Worm (Caenorhabditis elegans) whole organism, late embryonic: ENCODE results near the gene fust-1.

Source experiments
- F13H6.1 ChIP-seq: sonication (generic microtip); optimal IDR thresholded peaks from 2 replicates; lab custom pipeline; 2016; ENCODE audit warnings: missing genetic modification characterization, missing compliant biosample characterization
- T23F11.4 ChIP-seq: fragments of 200-800 bp; sonication (Bioruptor generic); optimal IDR thresholded peaks from 2 replicates; lab custom pipeline; 2018; ENCODE audit warnings: mild to moderate bottlenecking, missing genetic modification characterization, missing compliant biosample characterization
- ahr-1 ChIP-seq: sonication (generic microtip); optimal IDR thresholded peaks from 2 replicates; lab custom pipeline; 2016; ENCODE audit warnings: missing genetic modification characterization, missing compliant biosample characterization
- ama-1 ChIP-seq: fragments of 150-350 bp; optimal IDR thresholded peaks from 2 replicates; lab custom pipeline; 2014
- ceh-19 ChIP-seq: fragments of 200-800 bp; sonication (Bioruptor generic); optimal IDR thresholded peaks from 2 replicates; lab custom pipeline; 2018; ENCODE audit warnings: mild to moderate bottlenecking, missing genetic modification characterization, missing compliant biosample characterization
- ceh-2 ChIP-seq: sonication (generic microtip); optimal IDR thresholded peaks from 2 replicates; lab custom pipeline; 2016; ENCODE audit warnings: missing genotype, missing genetic modification characterization, missing compliant biosample characterization
- ceh-22 ChIP-seq: sonication (generic microtip); optimal IDR thresholded peaks from 2 replicates; lab custom pipeline; 2017; ENCODE audit warnings: missing biosample characterization, missing genetic modification characterization
- ceh-30 ChIP-seq: fragments of 150-350 bp; optimal IDR thresholded peaks from 2 replicates; lab custom pipeline; 2014; ENCODE audit warnings: missing biosample characterization, missing genetic modification characterization
- ceh-31 ChIP-seq: sonication (generic microtip); optimal IDR thresholded peaks from 2 replicates; lab custom pipeline; 2016; ENCODE audit warnings: missing genetic modification characterization, missing compliant biosample characterization
- ceh-34 ChIP-seq: sonication (generic microtip); optimal IDR thresholded peaks from 2 replicates; lab custom pipeline; 2016; ENCODE audit warnings: mild to moderate bottlenecking, missing genetic modification characterization, missing compliant biosample characterization
- ceh-45 ChIP-seq: fragments of 200-800 bp; sonication (Bioruptor generic); IDR thresholded peaks from 2 replicates; pipeline ENCODE4 v1.3.6; 2022; ENCODE audit warnings: missing genetic modification reagents, missing genetic modification characterization, missing compliant biosample characterization
- ceh-6 ChIP-seq: fragments of 200-800 bp; sonication (Bioruptor generic); optimal IDR thresholded peaks from 2 replicates; lab custom pipeline; 2018; ENCODE audit warnings: mild to moderate bottlenecking, missing genetic modification characterization, missing compliant biosample characterization
- ceh-9 ChIP-seq: sonication (generic microtip); optimal IDR thresholded peaks from 2 replicates; lab custom pipeline; 2016; ENCODE audit warnings: mild to moderate bottlenecking, missing genetic modification characterization, inconsistent platforms, missing compliant biosample characterization
- dmd-4 ChIP-seq: sonication (generic microtip); optimal IDR thresholded peaks from 2 replicates; lab custom pipeline; 2016; ENCODE audit warnings: borderline replicate concordance, missing genetic modification characterization, missing compliant biosample characterization
- elt-2 ChIP-seq: sonication (generic microtip); optimal IDR thresholded peaks from 2 replicates; lab custom pipeline; 2016; ENCODE audit warnings: missing genetic modification reagents, missing genetic modification characterization, missing compliant biosample characterization
- ets-4 ChIP-seq: sonication (generic microtip); optimal IDR thresholded peaks from 2 replicates; lab custom pipeline; 2016; ENCODE audit warnings: missing genetic modification characterization, missing compliant biosample characterization
- fax-1 ChIP-seq: sonication (generic microtip); optimal IDR thresholded peaks from 2 replicates; lab custom pipeline; 2016; ENCODE audit warnings: missing genotype, missing genetic modification characterization, missing compliant biosample characterization
- gmeb-2 ChIP-seq: sonication (generic microtip); optimal IDR thresholded peaks from 2 replicates; lab custom pipeline; 2016; ENCODE audit warnings: missing genetic modification characterization, inconsistent platforms, missing compliant biosample characterization
- hlh-13 ChIP-seq: fragments of 200-800 bp; sonication (Bioruptor generic); optimal IDR thresholded peaks from 2 replicates; lab custom pipeline; 2018; ENCODE audit warnings: mild to moderate bottlenecking, missing genetic modification characterization, missing compliant biosample characterization
- hlh-15 ChIP-seq: sonication (generic microtip); optimal IDR thresholded peaks from 2 replicates; lab custom pipeline; 2016; ENCODE audit warnings: missing genetic modification characterization, missing compliant biosample characterization
- hlh-30 ChIP-seq: sonication (generic microtip); optimal IDR thresholded peaks from 2 replicates; lab custom pipeline; 2017; ENCODE audit warnings: antibody characterized with exemption, missing genetic modification characterization, missing compliant biosample characterization; ENCODE audit not compliant: insufficient read depth
- hlh-6 ChIP-seq: sonication (generic microtip); optimal IDR thresholded peaks from 2 replicates; lab custom pipeline; 2016; ENCODE audit warnings: missing genotype, missing genetic modification characterization, missing compliant biosample characterization
- hlh-8 ChIP-seq: sonication (generic microtip); optimal IDR thresholded peaks from 2 replicates; lab custom pipeline; 2016; ENCODE audit warnings: missing genotype, missing genetic modification characterization, missing compliant biosample characterization
- lin-11 ChIP-seq: fragments of 200-800 bp; sonication (Bioruptor generic); optimal IDR thresholded peaks from 2 replicates; lab custom pipeline; 2018; ENCODE audit warnings: mild to moderate bottlenecking, missing genetic modification characterization, missing compliant biosample characterization
- mec-3 ChIP-seq: sonication (generic microtip); optimal IDR thresholded peaks from 2 replicates; lab custom pipeline; 2016; ENCODE audit warnings: borderline replicate concordance, missing genetic modification characterization, missing compliant biosample characterization
- nhr-11 ChIP-seq: fragments of 150-350 bp; optimal IDR thresholded peaks from 2 replicates; lab custom pipeline; 2014; ENCODE audit warnings: missing biosample characterization, missing genetic modification characterization
- nhr-232 ChIP-seq: sonication (generic microtip); optimal IDR thresholded peaks from 2 replicates; lab custom pipeline; 2016; ENCODE audit warnings: missing genetic modification characterization, missing compliant biosample characterization
- odd-2 ChIP-seq: sonication (generic microtip); optimal IDR thresholded peaks from 2 replicates; lab custom pipeline; 2017; ENCODE audit warnings: antibody characterized with exemption, mild to moderate bottlenecking, missing genetic modification characterization, missing compliant biosample characterization
- pag-3 ChIP-seq: sonication (generic microtip); optimal IDR thresholded peaks from 2 replicates; lab custom pipeline; 2016; ENCODE audit warnings: missing compliant biosample characterization, missing genetic modification characterization, borderline replicate concordance
- pat-9 ChIP-seq: fragments of 200-800 bp; sonication (Bioruptor generic); optimal IDR thresholded peaks from 2 replicates; lab custom pipeline; 2018; ENCODE audit warnings: mild to moderate bottlenecking, missing genetic modification characterization, moderate library complexity, missing compliant biosample characterization
- pha-2 ChIP-seq: sonication (generic microtip); optimal IDR thresholded peaks from 2 replicates; lab custom pipeline; 2017; ENCODE audit warnings: mild to moderate bottlenecking, missing genetic modification characterization, missing compliant biosample characterization
- pha-4 ChIP-seq: fragments of 150-350 bp; optimal IDR thresholded peaks from 2 replicates; lab custom pipeline; 2018; ENCODE audit warnings: missing biosample characterization, missing genetic modification reagents, missing genetic modification characterization
- pqm-1 ChIP-seq: sonication (generic microtip); optimal IDR thresholded peaks from 2 replicates; lab custom pipeline; 2016; ENCODE audit warnings: missing genetic modification characterization, missing compliant biosample characterization
- ref-2 ChIP-seq: sonication (generic microtip); optimal IDR thresholded peaks from 2 replicates; lab custom pipeline; 2016; ENCODE audit warnings: missing genetic modification characterization, missing compliant biosample characterization
- sdc-2 ChIP-seq: sonication (generic microtip); optimal IDR thresholded peaks from 2 replicates; lab custom pipeline; 2016; ENCODE audit warnings: missing genotype, missing genetic modification characterization, missing compliant biosample characterization
- tbx-2 ChIP-seq: sonication (generic microtip); optimal IDR thresholded peaks from 2 replicates; lab custom pipeline; 2016; ENCODE audit warnings: missing genetic modification characterization, missing compliant biosample characterization
- tbx-7 ChIP-seq: sonication (generic microtip); optimal IDR thresholded peaks from 2 replicates; lab custom pipeline; 2016; ENCODE audit warnings: missing genotype, missing genetic modification characterization, missing compliant biosample characterization
- ttx-3 ChIP-seq: sonication (generic microtip); optimal IDR thresholded peaks from 2 replicates; lab custom pipeline; 2016; ENCODE audit warnings: missing genetic modification reagents, missing genetic modification characterization, missing compliant biosample characterization
- unc-3 ChIP-seq, 2 experiments: fragments of 200-800 bp in 1 of 2; sonication (Bioruptor generic) in 1 of 2; sonication (generic microtip) in 1 of 2; conservative IDR thresholded peaks in 1 of 2; optimal IDR thresholded peaks in 1 of 2; 2 replicates each; pipeline versions ENCODE4 v1.3.6 to Lab custom; 2016 to 2022; ENCODE audit warnings: missing compliant biosample characterization in 2 of 2, missing genetic modification characterization in 2 of 2, missing genetic modification reagents in 1 of 2
- zip-5 ChIP-seq: sonication (generic microtip); optimal IDR thresholded peaks from 2 replicates; lab custom pipeline; 2016; ENCODE audit warnings: missing genetic modification characterization, missing compliant biosample characterization
- ztf-16 ChIP-seq: sonication (generic microtip); optimal IDR thresholded peaks from 2 replicates; lab custom pipeline; 2017; ENCODE audit warnings: missing genetic modification characterization, missing compliant biosample characterization

The fust-1 gene

DNA sequence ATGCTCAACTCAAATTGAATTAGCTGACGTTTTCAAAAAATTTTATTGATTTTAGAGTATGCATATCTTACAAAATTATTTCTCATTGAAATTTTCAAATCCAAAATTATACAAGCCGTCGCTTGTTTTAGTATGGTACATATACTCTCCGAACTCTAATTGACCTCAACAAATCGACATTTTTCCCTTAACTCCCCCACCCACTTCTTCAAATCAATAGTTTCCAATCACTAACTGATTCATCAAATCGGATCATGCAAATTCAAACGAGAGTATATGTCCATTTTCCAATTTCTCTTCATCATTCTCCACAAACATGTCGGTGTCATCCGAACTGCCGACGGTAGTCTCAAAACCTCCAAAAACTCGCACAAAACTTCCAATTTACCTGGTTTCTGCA, 36.7 kb downstream of the fust-1 start, which contains the start of gene E04F6.4:
Gene E04F6.4, plus strand, starts transcription at position 301 of the 400 bp plus-strand sequence.
- TF ChIP-seq ttx-3, result no peak
- no peak for TF ChIP-seq ceh-34 (tag; lab: Kevin White, UChicago)
- TF ChIP-seq hlh-13, result no peak
- no peak for TF ChIP-seq ceh-19 (GFP tag; lab: Kevin White, UChicago)
- no peak for TF ChIP-seq hlh-15
- TF ChIP-seq ceh-2 (tag; lab: Kevin White, UChicago), result no peak
- no peak for TF ChIP-seq lin-11 (tag; lab: Kevin White, UChicago)
- TF ChIP-seq nhr-11, result no peak
- no peak for TF ChIP-seq ceh-31 (tag; lab: Kevin White, UChicago)

DNA sequence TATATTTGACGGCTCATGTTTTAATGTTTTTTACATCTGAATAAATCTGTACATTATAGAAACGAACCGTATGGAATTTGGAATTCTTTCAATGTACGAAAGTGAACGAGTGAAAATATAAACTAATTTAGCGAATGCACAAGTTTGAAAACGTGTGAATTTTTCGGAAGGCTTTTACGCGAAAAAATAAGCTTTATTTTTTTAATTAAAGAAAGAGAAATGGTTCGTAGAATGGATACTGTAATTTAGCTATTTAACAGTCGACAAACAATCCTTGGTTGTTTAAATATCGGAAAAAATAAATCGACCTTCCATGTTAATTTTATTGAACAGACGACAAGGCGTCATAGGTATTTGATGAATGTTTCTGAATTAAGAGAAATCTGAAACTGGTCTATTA, 43.2 kb downstream of the fust-1 start, which contains the start of gene acdh-12:
Gene acdh-12, minus strand, starts transcription at position 101 of the 400 bp plus-strand sequence.
- TF ChIP-seq ref-2 (tag; lab: Kevin White, UChicago), result no peak
- no peak for TF ChIP-seq mec-3 (tag; lab: Kevin White, UChicago)
- no peak for TF ChIP-seq elt-2
- no peak for TF ChIP-seq nhr-232 (tag; lab: Kevin White, UChicago)
- TF ChIP-seq ceh-45 (GFP tag; lab: Robert Waterston, UW), result no peak
- no peak for TF ChIP-seq ceh-6 (GFP tag; lab: Kevin White, UChicago)
- TF ChIP-seq gmeb-2 (tag; lab: Kevin White, UChicago), result no peak
- TF ChIP-seq hlh-30, result no peak
- no peak for TF ChIP-seq pat-9 (tag; lab: Kevin White, UChicago)
- TF ChIP-seq hlh-8 (tag; lab: Kevin White, UChicago), result no peak
- no peak for TF ChIP-seq ahr-1 (tag; lab: Kevin White, UChicago)
- TF ChIP-seq ceh-30, result no peak
- no peak for TF ChIP-seq F13H6.1 (tag; lab: Kevin White, UChicago)

DNA sequence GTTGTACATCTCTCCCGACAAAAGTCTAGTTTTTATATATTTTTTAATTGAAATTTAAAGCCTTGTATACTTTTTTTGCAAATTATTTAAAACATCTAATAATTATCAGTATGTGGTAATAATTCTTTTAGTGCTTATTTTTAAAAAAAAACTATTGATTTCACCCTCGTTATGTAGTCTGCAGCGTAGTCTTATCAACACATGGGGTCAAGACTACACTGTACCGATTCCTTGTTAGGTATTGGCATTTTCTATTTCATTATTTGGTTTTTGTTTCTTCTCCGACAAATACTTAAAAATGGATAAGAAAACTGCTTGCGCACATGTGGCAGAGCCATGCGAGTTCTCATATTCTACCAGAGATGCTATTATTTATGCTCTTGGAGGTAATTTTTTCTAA, 43.7 kb downstream of the fust-1 start, which contains the start of gene maoc-1:
Gene maoc-1, plus strand, starts transcription at position 237 of the 400 bp plus-strand sequence.
- no peak for TF ChIP-seq ceh-9 (tag; lab: Kevin White, UChicago)
- TF ChIP-seq ets-4, result no peak
- no peak for TF ChIP-seq nhr-11
- TF ChIP-seq elt-2, result peak; percentile 16
- no peak for TF ChIP-seq zip-5 (tag; lab: Kevin White, UChicago)

DNA sequence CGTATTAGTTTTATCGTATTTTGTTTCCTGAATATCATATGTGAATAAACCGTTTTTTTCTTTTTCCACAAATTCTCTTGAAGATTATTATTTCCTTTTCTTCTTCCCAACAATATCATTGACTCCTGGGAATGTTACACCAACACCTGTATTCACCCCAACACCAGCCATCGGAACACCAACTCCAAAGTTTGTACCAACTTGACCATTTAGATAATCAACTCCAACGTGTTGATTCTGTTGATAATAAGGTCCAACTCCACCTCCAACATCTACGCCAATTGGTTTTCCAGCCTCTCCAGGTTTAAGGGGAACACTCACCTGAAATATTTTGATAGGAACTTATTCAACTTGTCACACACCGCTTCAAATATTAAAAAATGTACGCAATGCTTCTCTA, 45.1 kb downstream of the fust-1 start:
- TF ChIP-seq pat-9 (tag; lab: Kevin White, UChicago), result no peak
- TF ChIP-seq unc-3 (GFP tag; conservative IDR thresholded peaks at IDR 0.05; lab: Robert Waterston, UW), result no peak
- TF ChIP-seq unc-3 (tag; optimal IDR thresholded peaks at IDR 0.05; lab: Kevin White, UChicago), result no peak
- no peak for TF ChIP-seq fax-1 (tag; lab: Kevin White, UChicago)
- TF ChIP-seq ref-2 (tag; lab: Kevin White, UChicago), result no peak
- TF ChIP-seq mec-3 (tag; lab: Kevin White, UChicago), result no peak
- TF ChIP-seq nhr-11, result no peak
- no peak for TF ChIP-seq tbx-2 (tag; lab: Kevin White, UChicago)
- no peak for TF ChIP-seq ahr-1 (tag; lab: Kevin White, UChicago)
- TF ChIP-seq pag-3 (tag; lab: Kevin White, UChicago), result no peak
- TF ChIP-seq pqm-1, result no peak
- no peak for TF ChIP-seq dmd-4 (tag; lab: Kevin White, UChicago)
- TF ChIP-seq ama-1 (lab: Kevin White, UChicago), result no peak
- TF ChIP-seq ceh-30, result no peak
- no peak for TF ChIP-seq hlh-6 (tag; lab: Kevin White, UChicago)
- TF ChIP-seq ceh-45 (GFP tag; lab: Robert Waterston, UW), result no peak

DNA sequence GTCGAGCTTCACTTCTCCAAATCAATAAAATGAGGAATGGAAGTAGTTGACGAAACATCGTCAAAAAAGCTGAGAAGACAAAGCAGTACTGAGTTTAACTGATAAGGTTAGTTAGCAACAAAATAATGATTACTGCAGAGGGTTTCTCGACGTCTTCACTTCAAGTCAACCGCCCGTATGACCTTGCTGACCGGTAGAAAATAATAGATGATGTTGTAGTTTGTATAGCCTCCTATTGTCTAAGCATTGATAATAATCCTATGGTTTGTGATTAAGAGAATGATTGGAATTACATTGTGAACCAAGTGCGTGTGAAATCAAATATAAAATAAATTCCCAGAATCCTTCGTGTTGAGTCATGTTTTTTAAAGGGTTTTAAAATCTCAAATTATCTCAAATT, 46.9 kb downstream of the fust-1 start, which contains the start of gene E04F6.6:
Gene E04F6.6, minus strand, starts transcription at position 258 of the 400 bp plus-strand sequence.
- TF ChIP-seq sdc-2 (tag; lab: Kevin White, UChicago) (no peak), ztf-16 (tag; lab: Kevin White, UChicago) (no peak), T23F11.4 (GFP tag; lab: Kevin White, UChicago) (no peak), tbx-7 (tag; lab: Kevin White, UChicago) (no peak), hlh-13 (no peak), tbx-2 (tag; lab: Kevin White, UChicago) (no peak), pha-4 (no peak), ceh-22 (tag; lab: Kevin White, UChicago) (no peak), odd-2 (tag; lab: Kevin White, UChicago) (no peak), pha-2 (tag; lab: Kevin White, UChicago) (no peak)
